Worm (Caenorhabditis elegans): ENCODE measurements around the gene pmpl-1.

The pmpl-1 gene

DNA sequence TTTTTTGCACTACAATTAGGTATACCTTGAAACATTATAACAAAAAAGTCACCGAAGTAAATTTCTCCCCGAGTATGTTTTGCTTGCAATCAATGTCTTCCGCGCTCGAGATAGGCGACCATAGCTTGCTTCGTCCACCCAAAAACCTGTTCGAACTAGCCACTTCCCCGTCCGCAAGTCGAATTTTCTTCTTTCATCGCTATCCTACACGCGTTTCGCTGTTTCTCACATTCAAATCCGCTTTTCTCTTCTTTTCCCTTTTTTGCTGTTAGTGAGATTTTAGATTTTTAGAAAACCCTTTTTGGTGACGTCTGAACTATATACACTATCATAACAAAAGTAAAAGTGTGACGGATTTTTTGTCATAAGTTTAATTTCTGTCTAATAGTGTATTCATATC, 14.6 kb upstream of the pmpl-1 start:
- no peak for TF ChIP-seq fos-1 (tag; optimal IDR thresholded peaks at IDR 0.05)
- TF ChIP-seq blmp-1 (tag; optimal IDR thresholded peaks at IDR 0.05; ENCODE audit: insufficient read depth) = peak; percentile 32

DNA sequence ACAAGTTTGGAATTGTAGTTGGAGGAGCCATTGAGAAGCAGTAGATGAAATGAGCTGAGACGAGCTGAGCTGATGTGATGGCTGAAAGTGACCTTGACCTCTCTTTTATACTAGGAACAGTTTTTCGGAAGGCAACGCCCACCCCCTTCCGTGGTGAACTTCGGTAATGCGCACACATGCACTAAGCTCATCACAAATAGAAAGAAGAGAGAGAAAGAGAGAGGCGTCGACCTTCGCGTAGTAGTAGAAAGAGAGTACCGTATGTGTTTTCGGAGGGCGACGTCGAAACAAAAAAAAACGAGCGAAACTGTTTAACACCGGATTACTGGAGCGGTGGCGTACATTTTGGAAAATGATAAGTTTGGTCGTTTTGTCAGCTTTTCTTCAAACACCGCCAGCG, 6.8 kb upstream of the pmpl-1 start, which contains the start of gene marg-1:
TSS of gene marg-1 (minus strand) at position 101 of the 400 bp plus-strand sequence.
- TF ChIP-seq nhr-23 (tag; optimal IDR thresholded peaks at IDR 0.05) (no peak), peb-1 (tag; optimal IDR thresholded peaks at IDR 0.05) (no peak), ZK546.5 (tag; optimal IDR thresholded peaks at IDR 0.05) (no peak), sem-4 (tag; optimal IDR thresholded peaks at IDR 0.05) (no peak), ztf-11 (tag; optimal IDR thresholded peaks at IDR 0.05) (no peak), nhr-25 (tag; optimal IDR thresholded peaks at IDR 0.05) (no peak), crh-2 (tag; optimal IDR thresholded peaks at IDR 0.05) (no peak), F13H6.1 (tag; optimal IDR thresholded peaks at IDR 0.05) (no peak), zag-1 (tag; optimal IDR thresholded peaks at IDR 0.05) (no peak), sma-9 (GFP tag; optimal IDR thresholded peaks at IDR 0.05) (no peak), sma-9 (tag; optimal IDR thresholded peaks at IDR 0.05) (no peak), R02D3.7 (tag; optimal IDR thresholded peaks at IDR 0.05) (no peak)

DNA sequence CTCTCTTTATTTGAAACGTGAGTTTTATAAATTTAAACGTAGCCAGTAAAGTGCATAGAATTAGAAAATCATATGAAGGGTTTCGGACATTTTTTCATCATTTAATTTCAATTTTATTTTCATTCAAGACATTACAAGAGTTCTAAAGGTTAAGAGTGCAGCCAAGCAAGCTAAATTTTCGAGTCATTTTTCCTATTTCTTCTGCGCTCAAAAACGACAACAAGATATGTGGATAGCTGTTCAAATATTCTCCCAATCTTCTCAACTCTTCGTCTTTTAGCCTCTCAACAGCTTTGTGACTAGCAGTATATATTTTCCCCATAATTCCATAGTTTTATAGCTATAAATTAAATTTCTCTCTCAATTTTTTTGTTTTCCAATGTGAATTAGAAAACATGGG, 4.2 kb upstream of the pmpl-1 start:
- no peak for TF ChIP-seq ztf-11 (tag; optimal IDR thresholded peaks at IDR 0.05)
- no peak for TF ChIP-seq unc-39 (tag; optimal IDR thresholded peaks at IDR 0.05)
- TF ChIP-seq F13H6.1 (tag; optimal IDR thresholded peaks at IDR 0.05) = no peak
- no peak for TF ChIP-seq unc-55 (GFP tag; optimal IDR thresholded peaks at IDR 0.05)
- TF ChIP-seq lin-11 (tag; optimal IDR thresholded peaks at IDR 0.05) = no peak
- no peak for TF ChIP-seq ceh-16 (tag; optimal IDR thresholded peaks at IDR 0.05)
- no peak for TF ChIP-seq lsy-2 (tag; optimal IDR thresholded peaks at IDR 0.05)
- TF ChIP-seq ztf-4 (tag; optimal IDR thresholded peaks at IDR 0.05) = no peak
- no peak for TF ChIP-seq nhr-6 (tag; optimal IDR thresholded peaks at IDR 0.05)
- TF ChIP-seq fos-1 (tag; optimal IDR thresholded peaks at IDR 0.05) = no peak
- TF ChIP-seq egl-27 (tag; optimal IDR thresholded peaks at IDR 0.05) = no peak
- no peak for TF ChIP-seq mab-5 (tag; optimal IDR thresholded peaks at IDR 0.05)
- no peak for TF ChIP-seq mdl-1 (tag; optimal IDR thresholded peaks at IDR 0.05)
- TF ChIP-seq lin-13 (GFP tag; optimal IDR thresholded peaks at IDR 0.05) = no peak
- no peak for TF ChIP-seq nhr-23 (tag; optimal IDR thresholded peaks at IDR 0.05)
- TF ChIP-seq R02D3.7 (tag; optimal IDR thresholded peaks at IDR 0.05) = no peak

DNA sequence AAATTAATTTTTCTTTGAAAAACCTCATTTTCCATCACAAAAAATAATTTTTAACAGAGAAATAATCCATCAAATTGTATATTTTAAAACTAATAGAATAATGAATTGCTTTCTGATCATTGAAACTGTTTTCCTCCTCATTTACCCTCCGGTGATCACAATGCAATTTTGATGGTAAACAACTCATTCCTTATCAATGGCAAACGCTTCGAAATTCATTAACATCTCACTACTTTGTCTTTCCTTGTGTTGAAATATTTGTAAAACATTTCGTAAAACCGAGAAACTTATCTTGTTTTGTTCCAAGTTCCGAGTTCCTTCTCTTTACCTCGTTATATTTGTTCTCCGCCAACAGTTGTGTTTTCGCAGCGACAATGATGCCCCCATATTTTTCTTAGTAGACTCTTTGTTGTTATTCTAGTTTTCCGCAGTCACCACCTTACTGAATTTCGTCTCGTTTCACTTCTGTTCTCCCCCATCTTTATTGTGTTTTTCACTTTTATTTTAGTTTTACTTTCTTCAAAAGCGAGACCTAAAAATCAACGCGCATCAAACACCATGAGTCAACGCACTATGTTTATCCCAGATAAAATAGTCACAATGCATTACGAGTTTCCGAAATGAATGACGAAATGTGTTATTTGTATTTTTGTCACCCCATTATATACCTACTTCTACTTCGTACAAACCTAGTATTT, 2.6 kb upstream of the pmpl-1 start:
- TF ChIP-seq blmp-1 (tag; optimal IDR thresholded peaks at IDR 0.05; ENCODE audit: insufficient read depth) (peak; percentile 80), sma-3 (GFP tag; optimal IDR thresholded peaks at IDR 0.05) (peak; percentile 27), nhr-129 (tag; optimal IDR thresholded peaks at IDR 0.05) (peak; percentile 42), C34F6.9 (tag; optimal IDR thresholded peaks at IDR 0.05) (peak; percentile 7), elt-3 (tag; optimal IDR thresholded peaks at IDR 0.05) (no peak), nhr-21 (tag; optimal IDR thresholded peaks at IDR 0.05) (no peak), sma-9 (GFP tag; optimal IDR thresholded peaks at IDR 0.05) (peak; percentile 18), sma-9 (tag; optimal IDR thresholded peaks at IDR 0.05) (no peak), nhr-6 (tag; optimal IDR thresholded peaks at IDR 0.05) (no peak)

DNA sequence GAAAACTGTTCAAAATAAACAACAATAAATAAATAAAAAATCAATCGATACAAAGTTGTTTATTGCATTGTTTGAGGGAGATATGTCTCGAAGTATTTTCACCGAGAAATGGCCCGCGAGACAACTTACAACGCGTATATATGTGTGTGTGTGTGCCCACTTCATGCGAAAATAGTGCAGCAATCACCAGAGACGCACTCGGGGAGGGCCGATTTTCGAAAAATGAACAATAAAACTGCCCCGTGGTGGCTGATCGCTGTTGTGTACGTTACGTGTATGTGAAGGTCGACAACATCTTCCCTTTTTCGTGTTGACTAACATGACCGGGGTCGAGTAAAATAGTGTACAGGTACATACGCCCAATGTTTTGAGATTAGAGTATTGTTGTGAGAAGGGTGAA, 657 bp downstream of the pmpl-1 start:
- TF ChIP-seq nhr-25 (tag; optimal IDR thresholded peaks at IDR 0.05) = peak; percentile 93
- no peak for TF ChIP-seq mbf-1 (tag; optimal IDR thresholded peaks at IDR 0.05)
- peak; percentile 43 for TF ChIP-seq sem-4 (tag; optimal IDR thresholded peaks at IDR 0.05)
- TF ChIP-seq elt-1 (tag; optimal IDR thresholded peaks at IDR 0.05) = no peak
- no peak for TF ChIP-seq dmd-4 (tag; optimal IDR thresholded peaks at IDR 0.05)
- TF ChIP-seq lin-11 (tag; optimal IDR thresholded peaks at IDR 0.05) = no peak
- TF ChIP-seq F13H6.1 (tag; optimal IDR thresholded peaks at IDR 0.05) = peak; percentile 68
- TF ChIP-seq nhr-12 (tag; optimal IDR thresholded peaks at IDR 0.05) = no peak
- TF ChIP-seq peb-1 (tag; optimal IDR thresholded peaks at IDR 0.05) = no peak
- TF ChIP-seq ztf-1 (GFP tag; conservative IDR thresholded peaks at IDR 0.05) = no peak
- TF ChIP-seq lin-13 (GFP tag; optimal IDR thresholded peaks at IDR 0.05) = no peak
- TF ChIP-seq nhr-237 (tag; optimal IDR thresholded peaks at IDR 0.05) = no peak
- TF ChIP-seq elt-3 (tag; optimal IDR thresholded peaks at IDR 0.05) = no peak
- peak; percentile 78 for TF ChIP-seq sma-9 (GFP tag; optimal IDR thresholded peaks at IDR 0.05)
- TF ChIP-seq sma-9 (tag; optimal IDR thresholded peaks at IDR 0.05) = no peak
- TF ChIP-seq nhr-77 (tag; optimal IDR thresholded peaks at IDR 0.05) = no peak
- peak; percentile 67 for TF ChIP-seq nhr-21 (tag; optimal IDR thresholded peaks at IDR 0.05)
- no peak for TF ChIP-seq R02D3.7 (tag; optimal IDR thresholded peaks at IDR 0.05)
- TF ChIP-seq ama-1 (optimal IDR thresholded peaks at IDR 0.05) = peak; percentile 92
- no peak for TF ChIP-seq skn-1 (tag; optimal IDR thresholded peaks at IDR 0.05)
- TF ChIP-seq nhr-23 (tag; optimal IDR thresholded peaks at IDR 0.05) = no peak
- peak; percentile 5 for TF ChIP-seq gmeb-1 (tag; optimal IDR thresholded peaks at IDR 0.05)
- no peak for TF ChIP-seq snpc-4 (tag; optimal IDR thresholded peaks at IDR 0.05)
- peak; percentile 84 for TF ChIP-seq sma-3 (GFP tag; optimal IDR thresholded peaks at IDR 0.05)
- peak; percentile 32 for TF ChIP-seq fos-1 (tag; optimal IDR thresholded peaks at IDR 0.05)
- TF ChIP-seq alr-1 (tag; optimal IDR thresholded peaks at IDR 0.05) = no peak
- TF ChIP-seq nhr-11 (tag; optimal IDR thresholded peaks at IDR 0.05) = no peak
- no peak for TF ChIP-seq lin-39 (tag; optimal IDR thresholded peaks at IDR 0.05)
- peak; percentile 90 for TF ChIP-seq nhr-129 (tag; optimal IDR thresholded peaks at IDR 0.05)
- TF ChIP-seq blmp-1 (tag; optimal IDR thresholded peaks at IDR 0.05; ENCODE audit: insufficient read depth) = no peak
